Worm (Caenorhabditis elegans): Measurements from ENCODE around the gene B0294.3.

The B0294.3 gene

ce11 chrX:1897243-1897642 is 5.3 kb downstream of the B0294.3 start, which contains the start of gene B0294.1:
Gene B0294.1 (minus strand): TSS chrX:1897343.
- TF ChIP-seq sox-4 (tag; optimal IDR thresholded peaks at IDR 0.05) (no peak), nhr-11 (tag; optimal IDR thresholded peaks at IDR 0.05) (no peak), elt-2 (tag; optimal IDR thresholded peaks at IDR 0.05) (no peak), hlh-6 (tag; optimal IDR thresholded peaks at IDR 0.05) (no peak), unc-86 (tag; optimal IDR thresholded peaks at IDR 0.05) (no peak), K02D7.2 (tag; optimal IDR thresholded peaks at IDR 0.05) (no peak), pros-1 (tag; optimal IDR thresholded peaks at IDR 0.05) (no peak), ceh-48 (tag; optimal IDR thresholded peaks at IDR 0.05) (no peak), lin-11 (tag; optimal IDR thresholded peaks at IDR 0.05) (no peak), pax-1 (tag; optimal IDR thresholded peaks at IDR 0.05) (no peak), sox-2 (GFP tag; IDR thresholded peaks at IDR 0.05) (no peak), ceh-14 (tag; optimal IDR thresholded peaks at IDR 0.05) (no peak), Y22D7AL.16 (tag; optimal IDR thresholded peaks at IDR 0.05) (no peak)

- no peak for TF ChIP-seq rnt-1 (tag; optimal IDR thresholded peaks at IDR 0.05)
- TF ChIP-seq dmd-4 (tag; optimal IDR thresholded peaks at IDR 0.05; ENCODE audit: borderline replicate concordance), result no peak
- no peak for TF ChIP-seq fkh-6 (tag; optimal IDR thresholded peaks at IDR 0.05)
- no peak for TF ChIP-seq sox-4 (tag; optimal IDR thresholded peaks at IDR 0.05)
- no peak for TF ChIP-seq ceh-22 (tag; optimal IDR thresholded peaks at IDR 0.05)
- TF ChIP-seq pqm-1 (tag; optimal IDR thresholded peaks at IDR 0.05), result no peak
- TF ChIP-seq pha-2 (tag; optimal IDR thresholded peaks at IDR 0.05), result no peak
- no peak for TF ChIP-seq hlh-30 (tag; optimal IDR thresholded peaks at IDR 0.05; ENCODE audit: insufficient read depth)
- TF ChIP-seq unc-86 (tag; optimal IDR thresholded peaks at IDR 0.05), result no peak
- TF ChIP-seq npax-4 (tag; optimal IDR thresholded peaks at IDR 0.05), result no peak
- no peak for TF ChIP-seq hlh-13 (GFP tag; optimal IDR thresholded peaks at IDR 0.05)
- no peak for TF ChIP-seq C08G9.2 (tag; optimal IDR thresholded peaks at IDR 0.05)
- no peak for TF ChIP-seq ama-1 (optimal IDR thresholded peaks at IDR 0.05)
- no peak for TF ChIP-seq dve-1 (tag; optimal IDR thresholded peaks at IDR 0.05)
These were observed 9.5 kb downstream of the B0294.3 start for ce11 chrX:1901480-1901879.

ce11 chrX:1907009-1907408 is 15.0 kb downstream of the B0294.3 start:
- TF ChIP-seq ceh-48 (tag; optimal IDR thresholded peaks at IDR 0.05) (no peak), gmeb-2 (tag; optimal IDR thresholded peaks at IDR 0.05) (no peak), dmd-4 (tag; optimal IDR thresholded peaks at IDR 0.05; ENCODE audit: borderline replicate concordance) (no peak), ceh-19 (GFP tag; optimal IDR thresholded peaks at IDR 0.05) (no peak), eyg-1 (tag; optimal IDR thresholded peaks at IDR 0.05) (no peak), sdc-2 (tag; optimal IDR thresholded peaks at IDR 0.05) (no peak), ztf-16 (tag; optimal IDR thresholded peaks at IDR 0.05) (no peak), unc-3 (GFP tag; conservative IDR thresholded peaks at IDR 0.05) (no peak), unc-3 (tag; optimal IDR thresholded peaks at IDR 0.05) (no peak), tbx-2 (tag; optimal IDR thresholded peaks at IDR 0.05) (no peak), syd-9 (tag; optimal IDR thresholded peaks at IDR 0.05) (no peak), Y22D7AL.16 (tag; optimal IDR thresholded peaks at IDR 0.05) (no peak), hlh-30 (tag; optimal IDR thresholded peaks at IDR 0.05; ENCODE audit: insufficient read depth) (no peak), zip-5 (tag; optimal IDR thresholded peaks at IDR 0.05) (no peak)

- TF ChIP-seq fkh-10 (GFP tag; optimal IDR thresholded peaks at IDR 0.05) (no peak), C08G9.2 (tag; optimal IDR thresholded peaks at IDR 0.05) (peak; percentile 39), odd-2 (tag; optimal IDR thresholded peaks at IDR 0.05) (no peak), unc-86 (tag; optimal IDR thresholded peaks at IDR 0.05) (no peak), eyg-1 (tag; optimal IDR thresholded peaks at IDR 0.05) (no peak), sdc-2 (tag; optimal IDR thresholded peaks at IDR 0.05) (peak; percentile 99), npax-4 (tag; optimal IDR thresholded peaks at IDR 0.05) (no peak), nfya-1 (tag; optimal IDR thresholded peaks at IDR 0.05) (peak; percentile 50), pqm-1 (tag; optimal IDR thresholded peaks at IDR 0.05) (no peak), ref-2 (tag; optimal IDR thresholded peaks at IDR 0.05) (no peak), ceh-22 (tag; optimal IDR thresholded peaks at IDR 0.05) (no peak), che-1 (tag; optimal IDR thresholded peaks at IDR 0.05) (no peak), K02D7.2 (tag; optimal IDR thresholded peaks at IDR 0.05) (no peak), ttx-3 (tag; optimal IDR thresholded peaks at IDR 0.05) (no peak), pha-2 (tag; optimal IDR thresholded peaks at IDR 0.05) (no peak), sox-4 (tag; optimal IDR thresholded peaks at IDR 0.05) (no peak), unc-3 (GFP tag; conservative IDR thresholded peaks at IDR 0.05) (no peak), unc-3 (tag; optimal IDR thresholded peaks at IDR 0.05) (no peak), dmd-4 (tag; optimal IDR thresholded peaks at IDR 0.05; ENCODE audit: borderline replicate concordance) (no peak), tbx-2 (tag; optimal IDR thresholded peaks at IDR 0.05) (peak; percentile 27), ceh-2 (tag; optimal IDR thresholded peaks at IDR 0.05) (no peak), K09A11.1 (tag; optimal IDR thresholded peaks at IDR 0.05; ENCODE audit: insufficient read depth) (no peak), tbx-7 (tag; optimal IDR thresholded peaks at IDR 0.05) (no peak), nhr-11 (tag; optimal IDR thresholded peaks at IDR 0.05) (no peak), Y22D7AL.16 (tag; optimal IDR thresholded peaks at IDR 0.05) (no peak), madf-2 (tag; optimal IDR thresholded peaks at IDR 0.05) (no peak), hlh-8 (tag; optimal IDR thresholded peaks at IDR 0.05) (no peak)
These were observed 17.4 kb downstream of the B0294.3 start for ce11 chrX:1909353-1909752.

Data from whole organism, late embryonic.